Worm (Caenorhabditis elegans) whole organism, L2 larva: ENCODE data around the gene Y56A3A.6.

Source experiments
- C34F6.9 ChIP-seq: fragments of 150-350 bp; optimal IDR thresholded peaks from 2 replicates; lab custom pipeline; 2014; ENCODE audit warnings: missing biosample characterization, missing genetic modification characterization
- F13H6.1 ChIP-seq: sonication (generic microtip); optimal IDR thresholded peaks from 2 replicates; lab custom pipeline; 2016; ENCODE audit warnings: missing genetic modification characterization, missing compliant biosample characterization
- R02D3.7 ChIP-seq: fragments of 150-350 bp; optimal IDR thresholded peaks from 2 replicates; lab custom pipeline; 2014; ENCODE audit warnings: missing biosample characterization, missing genetic modification characterization
- Y55F3AM.14 ChIP-seq: fragments of 200-800 bp; sonication (Bioruptor generic); optimal IDR thresholded peaks from 2 replicates; lab custom pipeline; 2018; ENCODE audit warnings: mild to moderate bottlenecking, missing genetic modification characterization, missing compliant biosample characterization
- ZK546.5 ChIP-seq: sonication (generic microtip); optimal IDR thresholded peaks from 2 replicates; lab custom pipeline; 2017; ENCODE audit warnings: missing biosample characterization, missing genetic modification characterization
- alr-1 ChIP-seq: fragments of 150-350 bp; optimal IDR thresholded peaks from 2 replicates; lab custom pipeline; 2014; ENCODE audit warnings: missing biosample characterization, missing genetic modification characterization
- aly-2 ChIP-seq: fragments of 150-350 bp; optimal IDR thresholded peaks from 2 replicates; lab custom pipeline; 2014; ENCODE audit warnings: missing biosample characterization, missing genetic modification characterization
- ama-1 ChIP-seq: fragments of 150-350 bp; optimal IDR thresholded peaks from 2 replicates; lab custom pipeline; 2018; ENCODE audit warnings: inconsistent platforms
- blmp-1 ChIP-seq: sonication (generic microtip); optimal IDR thresholded peaks from 2 replicates; lab custom pipeline; 2017; ENCODE audit warnings: missing genetic modification characterization, mild to moderate bottlenecking, missing compliant biosample characterization, antibody characterized with exemption, moderate library complexity; ENCODE audit not compliant: insufficient read depth
- ceh-16 ChIP-seq: fragments of 150-350 bp; optimal IDR thresholded peaks from 2 replicates; lab custom pipeline; 2014; ENCODE audit warnings: missing biosample characterization, missing genetic modification characterization
- ceh-82 ChIP-seq: fragments of 150-350 bp; optimal IDR thresholded peaks from 2 replicates; lab custom pipeline; 2014; ENCODE audit warnings: missing biosample characterization, missing genetic modification characterization
- crh-2 ChIP-seq: sonication (generic microtip); optimal IDR thresholded peaks from 2 replicates; lab custom pipeline; 2017; ENCODE audit warnings: missing biosample characterization, missing genetic modification characterization
- dmd-4 ChIP-seq: sonication (generic microtip); optimal IDR thresholded peaks from 2 replicates; lab custom pipeline; 2017; ENCODE audit warnings: missing biosample characterization, missing genetic modification characterization
- egl-27 ChIP-seq: sonication (generic microtip); optimal IDR thresholded peaks from 3 replicates; lab custom pipeline; 2017; ENCODE audit warnings: missing biosample characterization, missing genetic modification reagents, missing genetic modification characterization
- elt-1 ChIP-seq: fragments of 150-350 bp; optimal IDR thresholded peaks from 2 replicates; lab custom pipeline; 2014; ENCODE audit warnings: missing biosample characterization, missing genetic modification characterization
- gmeb-1 ChIP-seq: fragments of 150-350 bp; optimal IDR thresholded peaks from 2 replicates; lab custom pipeline; 2014; ENCODE audit warnings: missing biosample characterization, missing genetic modification characterization
- lin-11 ChIP-seq: fragments of 150-350 bp; sonication (generic microtip); optimal IDR thresholded peaks from 2 replicates; lab custom pipeline; 2014; ENCODE audit warnings: missing biosample characterization, missing genetic modification characterization, inconsistent platforms, mixed read lengths
- lin-13 ChIP-seq: fragments of 150-350 bp; optimal IDR thresholded peaks from 2 replicates; lab custom pipeline; 2014; ENCODE audit warnings: missing biosample characterization, missing genetic modification reagents, missing genetic modification characterization
- lsy-2 ChIP-seq, 2 experiments: fragments of 150-350 bp in 1 of 2; sonication (generic microtip) in 1 of 2; optimal IDR thresholded peaks; 2 replicates each; lab custom pipeline; 2014 to 2017; ENCODE audit warnings: missing biosample characterization in 2 of 2, missing genetic modification characterization in 2 of 2
- mab-5 ChIP-seq: fragments of 150-350 bp; optimal IDR thresholded peaks from 2 replicates; lab custom pipeline; 2014; ENCODE audit warnings: missing biosample characterization, missing genetic modification characterization
- mbf-1 ChIP-seq: sonication (generic microtip); optimal IDR thresholded peaks from 2 replicates; lab custom pipeline; 2017; ENCODE audit warnings: missing biosample characterization, missing genetic modification characterization
- mdl-1 ChIP-seq, 2 experiments: fragments of 150-350 bp in 1 of 2; sonication (generic microtip) in 1 of 2; optimal IDR thresholded peaks; 2 replicates each; lab custom pipeline; 2017; ENCODE audit warnings: missing biosample characterization in 2 of 2, missing genetic modification characterization in 2 of 2
- nhr-10 ChIP-seq: sonication (generic microtip); optimal IDR thresholded peaks from 2 replicates; lab custom pipeline; 2017; ENCODE audit warnings: missing biosample characterization, missing genetic modification characterization
- nhr-11 ChIP-seq: fragments of 150-350 bp; optimal IDR thresholded peaks from 2 replicates; lab custom pipeline; 2014; ENCODE audit warnings: missing biosample characterization, missing genetic modification characterization
- nhr-12 ChIP-seq: fragments of 150-350 bp; optimal IDR thresholded peaks from 2 replicates; lab custom pipeline; 2014; ENCODE audit warnings: missing biosample characterization, missing genetic modification characterization
- nhr-129 ChIP-seq: fragments of 150-350 bp; optimal IDR thresholded peaks from 2 replicates; lab custom pipeline; 2014; ENCODE audit warnings: missing biosample characterization, missing genetic modification characterization
- nhr-21 ChIP-seq: fragments of 150-350 bp; optimal IDR thresholded peaks from 2 replicates; lab custom pipeline; 2014; ENCODE audit warnings: missing biosample characterization, missing genetic modification characterization
- nhr-23 ChIP-seq: fragments of 150-350 bp; optimal IDR thresholded peaks from 2 replicates; lab custom pipeline; 2014; ENCODE audit warnings: missing biosample characterization, missing genetic modification reagents, missing genetic modification characterization
- nhr-25 ChIP-seq: fragments of 150-350 bp; sonication (generic microtip); optimal IDR thresholded peaks from 3 replicates; lab custom pipeline; 2014; ENCODE audit warnings: missing biosample characterization, missing genetic modification characterization
- nhr-6 ChIP-seq: fragments of 150-350 bp; optimal IDR thresholded peaks from 2 replicates; lab custom pipeline; 2014; ENCODE audit warnings: missing biosample characterization, missing genetic modification characterization
- nhr-77 ChIP-seq: fragments of 150-350 bp; optimal IDR thresholded peaks from 2 replicates; lab custom pipeline; 2014; ENCODE audit warnings: missing biosample characterization, missing genetic modification characterization
- peb-1 ChIP-seq: fragments of 150-350 bp; optimal IDR thresholded peaks from 2 replicates; lab custom pipeline; 2014; ENCODE audit warnings: missing biosample characterization, missing genetic modification characterization
- sem-4 ChIP-seq: fragments of 150-350 bp; optimal IDR thresholded peaks from 2 replicates; lab custom pipeline; 2014; ENCODE audit warnings: missing biosample characterization, missing genetic modification reagents, missing genetic modification characterization
- skn-1 ChIP-seq: sonication (generic microtip); optimal IDR thresholded peaks from 2 replicates; lab custom pipeline; 2017; ENCODE audit warnings: missing biosample characterization, missing genetic modification characterization
- sma-3 ChIP-seq: sonication (generic microtip); optimal IDR thresholded peaks from 2 replicates; lab custom pipeline; 2016; ENCODE audit warnings: missing genetic modification reagents, missing genetic modification characterization, missing compliant biosample characterization
- sma-9 ChIP-seq, 2 experiments: fragments of 150-350 bp in 1 of 2; sonication (generic microtip) in 1 of 2; optimal IDR thresholded peaks; 2 replicates each; lab custom pipeline; 2014 to 2016; ENCODE audit warnings: missing genetic modification characterization in 2 of 2, mild to moderate bottlenecking in 1 of 2, missing biosample characterization in 1 of 2, missing compliant biosample characterization in 1 of 2, missing genetic modification reagents in 1 of 2, moderate library complexity in 1 of 2
- unc-39 ChIP-seq: fragments of 150-350 bp; optimal IDR thresholded peaks from 2 replicates; lab custom pipeline; 2014; ENCODE audit warnings: missing biosample characterization, missing genetic modification characterization
- unc-55 ChIP-seq: fragments of 150-350 bp; sonication (generic microtip); optimal IDR thresholded peaks from 3 replicates; lab custom pipeline; 2014; ENCODE audit warnings: missing biosample characterization, missing genetic modification reagents, missing genetic modification characterization
- unc-62 ChIP-seq: fragments of 150-350 bp; optimal IDR thresholded peaks from 2 replicates; lab custom pipeline; 2014; ENCODE audit warnings: missing biosample characterization, missing genetic modification reagents, missing genetic modification characterization
- zag-1 ChIP-seq: fragments of 150-350 bp; optimal IDR thresholded peaks from 2 replicates; lab custom pipeline; 2014; ENCODE audit warnings: missing biosample characterization, missing genetic modification characterization
- ztf-1 ChIP-seq: fragments of 200-800 bp; sonication (Bioruptor generic); conservative IDR thresholded peaks from 2 replicates; pipeline ENCODE4 v1.3.6; 2022; ENCODE audit warnings: missing genetic modification characterization, missing compliant biosample characterization
- ztf-11 ChIP-seq: sonication (generic microtip); optimal IDR thresholded peaks from 2 replicates; lab custom pipeline; 2017; ENCODE audit warnings: missing biosample characterization, missing genetic modification characterization

Y56A3A.6 gene

DNA sequence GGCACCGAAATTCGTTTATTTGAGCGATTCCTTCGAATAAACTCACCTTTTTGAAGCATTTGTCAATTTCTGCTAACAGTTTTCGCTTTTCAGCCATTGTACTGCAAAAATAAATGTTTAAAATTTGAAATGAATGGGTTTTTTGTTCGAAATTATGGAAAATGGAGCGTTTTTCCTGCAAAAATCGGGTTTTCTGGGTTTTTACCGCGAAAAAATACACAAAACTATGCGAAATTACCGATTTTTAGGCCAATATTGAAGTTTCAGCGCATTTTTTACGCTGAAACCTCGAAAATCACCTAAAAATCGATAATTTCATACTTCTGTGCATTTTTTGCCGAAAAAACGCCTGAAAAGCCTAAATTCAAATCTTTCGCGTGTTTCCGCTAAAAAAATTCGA is 32.2 kb downstream of the Y56A3A.6 start, which contains the start of gene ntl-3:
TSS of gene ntl-3 (minus strand) at position 101 of the 400 bp plus-strand sequence.
- TF ChIP-seq peb-1 (tag; lab: Kevin White, UChicago), result no peak
- no peak for TF ChIP-seq ceh-16 (tag; lab: Kevin White, UChicago)
- TF ChIP-seq nhr-11, result no peak
- TF ChIP-seq lin-11 (tag; lab: Kevin White, UChicago), result no peak
- TF ChIP-seq R02D3.7 (tag; lab: Kevin White, UChicago), result no peak
- TF ChIP-seq ztf-11, result no peak
- TF ChIP-seq ama-1 (lab: Kevin White, UChicago), result no peak
- TF ChIP-seq, all 48 proteins: peak for 0

DNA sequence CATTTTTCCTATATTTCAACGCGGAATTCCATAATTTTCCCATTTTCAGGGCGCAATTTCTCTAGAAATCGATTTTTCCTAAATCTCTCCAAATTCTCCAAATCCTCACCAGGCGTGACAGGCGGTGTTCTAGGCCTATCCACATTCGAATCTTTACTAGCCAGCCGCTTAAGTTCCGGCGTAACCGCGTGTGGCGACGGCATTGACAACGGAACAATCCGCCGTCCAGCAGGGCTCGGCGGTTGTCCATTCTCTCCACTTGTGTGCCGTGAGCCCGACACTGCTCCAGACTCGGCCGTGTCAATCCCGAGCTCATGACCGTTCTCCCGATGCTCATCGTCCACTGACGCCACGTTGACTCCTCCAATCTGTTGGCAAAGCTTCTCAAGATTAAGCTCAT is 35.6 kb downstream of the Y56A3A.6 start:
- TF ChIP-seq nhr-12 (tag; lab: Kevin White, UChicago) (no peak), nhr-21 (tag; lab: Kevin White, UChicago) (no peak), nhr-23 (tag; lab: Kevin White, UChicago) (no peak), ztf-11 (no peak)

DNA sequence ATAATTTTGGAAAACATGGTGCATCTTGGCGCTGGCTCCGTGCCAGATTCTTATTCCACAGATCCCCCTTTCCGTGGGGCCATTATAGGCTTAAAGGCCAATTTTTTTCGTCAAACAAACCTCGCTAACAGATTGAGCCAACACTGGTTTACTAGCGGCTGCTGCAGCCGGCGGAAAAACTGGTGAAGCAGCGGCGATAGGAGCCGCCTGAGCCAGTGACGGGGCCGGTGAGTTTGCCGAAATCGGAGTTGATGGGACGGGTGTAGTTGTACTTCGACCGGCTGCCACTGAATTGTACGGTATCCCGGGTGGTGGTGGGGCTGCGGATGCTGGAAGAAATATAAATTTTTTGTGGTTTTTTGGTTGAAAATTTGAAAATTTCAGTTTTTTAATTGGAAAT is 36.9 kb downstream of the Y56A3A.6 start:
- no peak for TF ChIP-seq ceh-16 (tag; lab: Kevin White, UChicago)
- TF ChIP-seq crh-2 (tag; lab: Kevin White, UChicago), result no peak
- no peak for TF ChIP-seq egl-27 (tag; lab: Kevin White, UChicago)
- TF ChIP-seq nhr-10 (tag; lab: Kevin White, UChicago), result no peak
- no peak for TF ChIP-seq mab-5 (tag; lab: Kevin White, UChicago)
- TF ChIP-seq ztf-1 (GFP tag; lab: Robert Waterston, UW), result no peak
- no peak for TF ChIP-seq ama-1 (lab: Kevin White, UChicago)
- TF ChIP-seq unc-62 (GFP tag; lab: Kevin White, UChicago), result no peak
- TF ChIP-seq elt-1 (tag; lab: Kevin White, UChicago), result no peak
- TF ChIP-seq lsy-2 (tag; optimal IDR thresholded peaks at IDR 0.05; lab: Kevin White, UChicago), result no peak
- no peak for TF ChIP-seq nhr-6 (tag; lab: Kevin White, UChicago)
- no peak for TF ChIP-seq ztf-11
- TF ChIP-seq nhr-11, result no peak

DNA sequence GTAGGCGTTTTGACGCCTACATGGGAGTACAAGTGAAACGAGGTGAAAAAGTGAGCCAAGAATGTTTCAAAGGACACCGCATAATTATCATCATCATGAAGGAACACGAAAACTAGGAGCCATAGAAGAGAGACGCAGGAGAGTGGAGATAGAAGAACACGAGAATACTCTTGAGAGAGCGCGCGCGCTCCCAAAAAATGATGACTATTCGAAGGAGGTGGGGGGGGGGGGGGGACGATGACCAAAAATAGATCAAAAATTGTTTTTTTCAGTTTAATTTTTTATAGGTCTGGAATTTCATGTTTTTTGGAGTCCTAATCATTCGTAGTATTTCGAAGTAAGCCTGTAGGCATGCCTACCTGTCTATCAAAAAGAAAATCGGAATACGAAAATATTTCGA is 41.9 kb downstream of the Y56A3A.6 start:
- TF ChIP-seq mbf-1 (tag; lab: Kevin White, UChicago) (no peak), unc-55 (GFP tag; lab: Kevin White, UChicago) (peak; percentile 27), skn-1 (tag; lab: Kevin White, UChicago) (peak; percentile 61), dmd-4 (no peak)

DNA sequence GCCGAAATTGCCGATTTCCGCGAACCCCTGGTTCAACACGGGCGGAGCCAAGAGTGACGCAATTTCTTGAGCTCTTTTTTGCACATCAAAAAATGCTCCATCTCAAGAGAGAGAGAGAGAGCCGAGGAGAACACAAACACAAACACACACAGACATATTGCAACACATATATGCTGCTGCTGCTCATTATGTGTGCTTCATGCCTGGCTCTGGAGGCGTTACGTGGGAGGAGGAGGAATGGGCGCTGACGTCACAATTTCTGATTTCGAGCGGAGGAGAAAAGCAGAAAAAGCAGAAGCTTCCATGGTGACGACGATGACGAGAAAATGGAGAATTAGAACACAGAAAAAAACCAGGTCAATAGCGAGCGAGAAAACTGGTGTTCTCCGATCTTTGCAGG is 42.5 kb downstream of the Y56A3A.6 start:
- peak; percentile 30 for TF ChIP-seq nhr-129 (tag; lab: Kevin White, UChicago)
- peak; percentile 12 for TF ChIP-seq lin-11 (tag; lab: Kevin White, UChicago)
- no peak for TF ChIP-seq nhr-77 (tag; lab: Kevin White, UChicago)
- TF ChIP-seq mab-5 (tag; lab: Kevin White, UChicago), result no peak
- no peak for TF ChIP-seq unc-39 (tag; lab: Kevin White, UChicago)
- TF ChIP-seq lin-13, result no peak
- no peak for TF ChIP-seq ztf-11
- TF ChIP-seq nhr-12 (tag; lab: Kevin White, UChicago), result no peak
- no peak for TF ChIP-seq sma-3
- no peak for TF ChIP-seq sem-4 (tag; lab: Kevin White, UChicago)
- TF ChIP-seq ceh-82 (tag; lab: Kevin White, UChicago), result no peak
- TF ChIP-seq egl-27 (tag; lab: Kevin White, UChicago), result no peak
- peak; percentile 36 for TF ChIP-seq C34F6.9
- no peak for TF ChIP-seq zag-1 (tag; lab: Kevin White, UChicago)
- TF ChIP-seq lsy-2 (tag; optimal IDR thresholded peaks at IDR 0.05; lab: Kevin White, UChicago), result peak in 1 of 2 experiments; percentile 27
- TF ChIP-seq unc-55 (GFP tag; lab: Kevin White, UChicago), result no peak
- no peak for TF ChIP-seq alr-1 (tag; lab: Kevin White, UChicago)
- no peak for TF ChIP-seq nhr-10 (tag; lab: Kevin White, UChicago)
- no peak for TF ChIP-seq nhr-11
- TF ChIP-seq R02D3.7 (tag; lab: Kevin White, UChicago), result no peak
- peak; percentile 13 for TF ChIP-seq Y55F3AM.14
- no peak for TF ChIP-seq ZK546.5 (tag; lab: Kevin White, UChicago)
- no peak for TF ChIP-seq unc-62 (GFP tag; lab: Kevin White, UChicago)
- peak; percentile 9 for TF ChIP-seq crh-2 (tag; lab: Kevin White, UChicago)
- no peak for TF ChIP-seq nhr-25 (tag; lab: Kevin White, UChicago)
- TF ChIP-seq skn-1 (tag; lab: Kevin White, UChicago), result no peak
- TF ChIP-seq ama-1 (lab: Kevin White, UChicago), result no peak
- no peak for TF ChIP-seq nhr-23 (tag; lab: Kevin White, UChicago)
- TF ChIP-seq mdl-1 (tag; optimal IDR thresholded peaks at IDR 0.05; lab: Kevin White, UChicago), result no peak
- no peak for TF ChIP-seq aly-2 (tag; lab: Kevin White, UChicago)
- TF ChIP-seq F13H6.1 (tag; lab: Kevin White, UChicago), result no peak
- no peak for TF ChIP-seq sma-9 (GFP tag; optimal IDR thresholded peaks at IDR 0.05; lab: Kevin White, UChicago)
- no peak for TF ChIP-seq sma-9 (tag; optimal IDR thresholded peaks at IDR 0.05; lab: Kevin White, UChicago)
- no peak for TF ChIP-seq dmd-4
- no peak for TF ChIP-seq elt-1 (tag; lab: Kevin White, UChicago)
- no peak for TF ChIP-seq ceh-16 (tag; lab: Kevin White, UChicago)
- TF ChIP-seq blmp-1, result no peak
- TF ChIP-seq gmeb-1, result no peak
- no peak for TF ChIP-seq peb-1 (tag; lab: Kevin White, UChicago)
